Worm (Caenorhabditis elegans): Measurements from ENCODE around the gene irg-4.

The irg-4 gene

DNA sequence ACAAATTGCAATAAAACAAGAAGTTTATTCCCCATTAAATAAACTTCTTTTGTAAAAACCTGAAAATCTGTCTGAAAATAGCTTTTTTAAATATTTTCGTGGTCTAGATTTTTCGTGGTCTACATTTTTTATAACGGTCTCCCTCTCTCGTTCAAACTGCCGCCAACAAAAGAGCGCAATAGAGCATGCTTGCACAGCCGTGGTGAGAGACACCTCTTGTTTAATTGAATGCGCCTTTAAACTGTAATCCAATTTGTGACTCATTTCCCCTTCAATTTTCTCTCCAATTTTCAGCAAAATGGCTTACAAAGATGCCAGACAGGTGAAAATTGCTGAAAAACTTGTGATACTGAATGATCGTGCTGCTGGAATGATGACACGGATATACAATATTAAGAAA is 31.5 kb upstream of the irg-4 start, which contains the start of gene gex-3 (continued):
- TF ChIP-seq nhr-28 (tag; optimal IDR thresholded peaks at IDR 0.05), result no peak
- no peak for TF ChIP-seq nhr-237 (tag; optimal IDR thresholded peaks at IDR 0.05)
- TF ChIP-seq sea-2 (GFP tag; optimal IDR thresholded peaks at IDR 0.05), result no peak
- no peak for TF ChIP-seq fkh-2 (tag; optimal IDR thresholded peaks at IDR 0.05)
- TF ChIP-seq R02D3.7 (tag; optimal IDR thresholded peaks at IDR 0.05), result peak; percentile 55

DNA sequence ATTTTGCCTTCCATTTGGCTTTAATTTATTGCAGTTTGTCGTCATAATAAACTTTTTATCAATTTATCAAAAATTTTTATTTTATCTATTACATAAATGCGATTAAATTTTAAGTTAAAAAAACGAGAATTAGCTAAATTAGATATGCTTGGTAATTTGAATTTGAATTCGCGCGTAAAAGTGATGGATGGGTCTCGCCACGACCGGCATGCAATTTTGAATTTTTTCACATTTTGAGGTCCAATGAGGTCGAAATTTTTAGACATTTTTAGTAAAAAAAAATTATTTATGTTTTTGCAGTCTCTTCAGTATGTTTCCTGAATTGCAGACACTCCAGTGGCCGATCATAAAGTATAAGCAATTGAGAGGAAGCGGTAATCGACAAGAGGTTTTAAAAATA is 27.0 kb upstream of the irg-4 start, which contains the start of gene dsb-1:
Gene dsb-1 (plus strand): TSS at position 301 of the 400 bp plus-strand sequence.
- no peak for TF ChIP-seq nhr-28 (tag; optimal IDR thresholded peaks at IDR 0.05)
- no peak for TF ChIP-seq nhr-43 (tag; optimal IDR thresholded peaks at IDR 0.05; ENCODE audit: poor library complexity, severe bottlenecking)
- TF ChIP-seq daf-12 (tag; optimal IDR thresholded peaks at IDR 0.05), result no peak
- TF ChIP-seq ztf-11 (tag; optimal IDR thresholded peaks at IDR 0.05), result no peak
- no peak for TF ChIP-seq fos-1 (tag; optimal IDR thresholded peaks at IDR 0.05)
- no peak for TF ChIP-seq lin-39 (tag; optimal IDR thresholded peaks at IDR 0.05)

DNA sequence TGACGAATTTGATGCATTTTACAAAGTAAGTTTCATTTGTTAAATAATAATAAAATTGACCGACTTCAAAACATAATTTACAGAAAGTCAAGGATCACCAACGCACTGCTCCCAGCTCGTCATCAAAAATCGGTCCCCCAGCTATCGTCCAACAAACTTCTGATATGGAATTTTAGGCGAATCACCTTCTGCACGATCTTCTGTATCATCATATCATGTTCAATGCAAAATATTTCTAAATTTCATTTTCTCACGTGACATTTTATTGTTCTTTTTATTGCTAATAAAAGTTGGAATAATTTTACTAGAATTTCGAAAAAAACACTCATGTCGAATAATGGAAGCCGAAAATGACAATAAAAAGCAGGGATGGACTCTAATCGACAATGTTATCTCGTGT is 25.5 kb upstream of the irg-4 start, which contains the start of gene acl-13:
Gene acl-13 (plus strand): TSS at position 301 of the 400 bp plus-strand sequence.
- no peak for TF ChIP-seq nhr-76 (tag; optimal IDR thresholded peaks at IDR 0.05)
- TF ChIP-seq elt-2 (tag; optimal IDR thresholded peaks at IDR 0.05), result no peak
- TF ChIP-seq ztf-4 (tag; optimal IDR thresholded peaks at IDR 0.05), result no peak
- TF ChIP-seq egl-27 (tag; optimal IDR thresholded peaks at IDR 0.05), result no peak
- TF ChIP-seq pha-4 (tag; optimal IDR thresholded peaks at IDR 0.05), result no peak
- TF ChIP-seq snpc-4 (tag; optimal IDR thresholded peaks at IDR 0.05), result no peak
- TF ChIP-seq aly-2 (tag; optimal IDR thresholded peaks at IDR 0.05), result no peak
- no peak for TF ChIP-seq zag-1 (tag; optimal IDR thresholded peaks at IDR 0.05)
- no peak for TF ChIP-seq eor-1 (tag; optimal IDR thresholded peaks at IDR 0.05)
- TF ChIP-seq nhr-237 (tag; optimal IDR thresholded peaks at IDR 0.05), result no peak
- no peak for TF ChIP-seq ceh-9 (tag; optimal IDR thresholded peaks at IDR 0.05)

- TF ChIP-seq fkh-10 (GFP tag; optimal IDR thresholded peaks at IDR 0.05) (peak; percentile 71), zag-1 (tag; optimal IDR thresholded peaks at IDR 0.05) (no peak)
These were observed 21.0 kb upstream of the irg-4 start for ce11 chrIV:12414601-12415000.

DNA sequence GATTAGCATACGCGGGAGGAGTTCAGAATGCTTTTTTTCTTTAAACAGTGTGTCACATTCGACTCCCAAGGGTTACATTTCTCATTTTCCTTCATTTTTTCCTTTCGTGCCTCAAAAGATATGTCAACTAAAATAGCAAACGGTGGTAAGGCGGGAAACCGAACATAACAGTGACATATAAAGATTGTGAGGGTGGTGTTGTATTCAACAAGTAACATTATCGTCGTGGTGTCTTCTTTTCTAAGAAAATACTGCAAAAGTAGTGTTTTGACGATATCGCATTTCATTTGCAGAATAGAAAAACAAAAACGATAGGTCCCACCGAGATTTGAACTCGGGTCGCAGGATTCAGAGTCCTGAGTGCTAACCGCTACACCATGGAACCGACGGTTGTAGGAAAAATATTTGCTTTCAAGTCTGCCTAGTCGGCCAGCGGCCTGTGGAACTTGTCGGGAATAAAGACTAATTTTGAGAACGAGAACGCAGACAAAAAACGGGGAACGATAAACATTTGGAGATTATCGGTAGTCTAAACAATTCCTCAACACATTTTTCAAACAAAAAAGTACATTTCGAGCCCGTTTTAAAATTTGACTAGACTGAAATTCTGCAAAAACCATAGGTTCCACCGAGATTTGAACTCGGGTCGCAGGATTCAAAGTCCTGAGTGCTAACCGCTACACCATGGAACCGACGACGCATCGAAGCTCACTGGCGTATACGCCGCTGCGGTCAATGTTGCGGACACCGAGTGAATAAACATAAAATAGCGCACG is 18.8 kb upstream of the irg-4 start:
- TF ChIP-seq unc-39 (tag; optimal IDR thresholded peaks at IDR 0.05) (no peak), elt-2 (tag; optimal IDR thresholded peaks at IDR 0.05) (peak; percentile 26), nhr-12 (tag; optimal IDR thresholded peaks at IDR 0.05) (no peak), hmg-11 (tag; optimal IDR thresholded peaks at IDR 0.05) (peak; percentile 35)

ce11 chrIV:12417536-12418195 is 18.0 kb upstream of the irg-4 start, which contains the start of gene F08G5.3:
F08G5.3 (minus strand) TSS chrIV:12417586.
- TF ChIP-seq mml-1 (tag; optimal IDR thresholded peaks at IDR 0.05) (no peak), nhr-77 (tag; optimal IDR thresholded peaks at IDR 0.05) (no peak), elt-1 (tag; optimal IDR thresholded peaks at IDR 0.05) (no peak), fos-1 (tag; optimal IDR thresholded peaks at IDR 0.05) (no peak), unc-39 (tag; optimal IDR thresholded peaks at IDR 0.05) (no peak), nhr-23 (tag; optimal IDR thresholded peaks at IDR 0.05) (no peak), nhr-12 (tag; optimal IDR thresholded peaks at IDR 0.05) (no peak), nhr-43 (tag; optimal IDR thresholded peaks at IDR 0.05; ENCODE audit: poor library complexity, severe bottlenecking) (peak; percentile 73), snpc-4 (tag; optimal IDR thresholded peaks at IDR 0.05) (no peak), nhr-28 (tag; optimal IDR thresholded peaks at IDR 0.05) (no peak), nhr-237 (tag; optimal IDR thresholded peaks at IDR 0.05) (no peak), egl-5 (tag; optimal IDR thresholded peaks at IDR 0.05) (no peak), aly-2 (tag; optimal IDR thresholded peaks at IDR 0.05) (no peak), ceh-16 (tag; optimal IDR thresholded peaks at IDR 0.05) (no peak), elt-3 (tag; optimal IDR thresholded peaks at IDR 0.05) (no peak), nfya-1 (tag; optimal IDR thresholded peaks at IDR 0.05; ENCODE audit: insufficient read depth) (peak; percentile 37), pha-4 (tag; optimal IDR thresholded peaks at IDR 0.05) (peak; percentile 34), lin-39 (tag; optimal IDR thresholded peaks at IDR 0.05) (no peak), eor-1 (tag; optimal IDR thresholded peaks at IDR 0.05) (no peak), pqm-1 (tag; optimal IDR thresholded peaks at IDR 0.05) (peak; percentile 9), nhr-25 (tag; optimal IDR thresholded peaks at IDR 0.05) (no peak), zag-1 (tag; optimal IDR thresholded peaks at IDR 0.05) (no peak), ama-1 (optimal IDR thresholded peaks at IDR 0.05) (no peak), unc-62 (GFP tag; optimal IDR thresholded peaks at IDR 0.05) (no peak), skn-1 (tag; optimal IDR thresholded peaks at IDR 0.05) (no peak), R02D3.7 (tag; optimal IDR thresholded peaks at IDR 0.05) (no peak), daf-12 (tag; optimal IDR thresholded peaks at IDR 0.05) (no peak), ceh-28 (tag; optimal IDR thresholded peaks at IDR 0.05) (no peak), mdl-1 (tag; optimal IDR thresholded peaks at IDR 0.05) (no peak), nhr-76 (tag; optimal IDR thresholded peaks at IDR 0.05) (no peak), ceh-9 (tag; optimal IDR thresholded peaks at IDR 0.05) (peak; percentile 42)

Data from whole organism, L3 larva.